Worm (Caenorhabditis elegans) whole organism, L4/young adult: ENCODE results near the gene M106.7.
A peak's percentile ranks its signal among the peaks of the same experiment; 100 is the strongest.

ENCODE experiments used
- W03F9.2 ChIP-seq: fragments of 150-350 bp; optimal IDR thresholded peaks from 2 replicates; lab custom pipeline; 2014; ENCODE audit warnings: missing biosample characterization, missing genetic modification characterization
- dao-5 ChIP-seq: sonication (generic microtip); optimal IDR thresholded peaks from 2 replicates; lab custom pipeline; 2016; ENCODE audit warnings: missing genotype, missing genetic modification characterization, moderate library complexity, missing compliant biosample characterization
- him-1 ChIP-seq: sonication (generic microtip); optimal IDR thresholded peaks from 2 replicates; lab custom pipeline; 2016; ENCODE audit warnings: missing genotype, missing genetic modification reagents, missing genetic modification characterization, missing compliant biosample characterization

M106.7 gene

ce11 chrII:10870698-10871097 is 13.7 kb upstream of the M106.7 start:
- TF ChIP-seq him-1 (tag; lab: Kevin White, UChicago): no peak
- TF ChIP-seq W03F9.2 (tag; lab: Kevin White, UChicago): no peak
- TF ChIP-seq dao-5 (tag; lab: Kevin White, UChicago): no peak

- peak; percentile 95 for TF ChIP-seq W03F9.2 (tag; lab: Kevin White, UChicago)
- no peak for TF ChIP-seq dao-5 (tag; lab: Kevin White, UChicago)
- TF ChIP-seq him-1 (tag; lab: Kevin White, UChicago): peak; percentile 95
Observed at ce11 chrII:10868670-10869246, 11.8 kb upstream of the M106.7 start, which contains the start of the genes gmps-1 and cap-2. gmps-1 (minus strand) TSS chrII:10868720. cap-2 (plus strand) TSS chrII:10869196.

- TF ChIP-seq W03F9.2 (tag; lab: Kevin White, UChicago) (no peak), him-1 (tag; lab: Kevin White, UChicago) (no peak), dao-5 (tag; lab: Kevin White, UChicago) (no peak)
Observed at ce11 chrII:10867219-10867618, 10.2 kb upstream of the M106.7 start.

ce11 chrII:10862749-10863656 is 6.0 kb upstream of the M106.7 start:
- TF ChIP-seq W03F9.2 (tag; lab: Kevin White, UChicago) (no peak), him-1 (tag; lab: Kevin White, UChicago) (no peak), dao-5 (tag; lab: Kevin White, UChicago) (no peak)

- TF ChIP-seq him-1 (tag; lab: Kevin White, UChicago) (no peak), dao-5 (tag; lab: Kevin White, UChicago) (no peak), W03F9.2 (tag; lab: Kevin White, UChicago) (no peak)
Observed at ce11 chrII:10861723-10862486, 4.9 kb upstream of the M106.7 start.

- no peak for TF ChIP-seq W03F9.2 (tag; lab: Kevin White, UChicago)
- TF ChIP-seq dao-5 (tag; lab: Kevin White, UChicago): no peak
- TF ChIP-seq him-1 (tag; lab: Kevin White, UChicago): no peak
Observed at ce11 chrII:10861305-10861704, 4.3 kb upstream of the M106.7 start.

ce11 chrII:10860840-10861239 is 3.9 kb upstream of the M106.7 start, which contains the start of gene M106.3:
M106.3 (minus strand) TSS chrII:10860909.
- no peak for TF ChIP-seq him-1 (tag; lab: Kevin White, UChicago)

ce11 chrII:10859359-10859758 is 2.4 kb upstream of the M106.7 start:
- TF ChIP-seq W03F9.2 (tag; lab: Kevin White, UChicago) (no peak), dao-5 (tag; lab: Kevin White, UChicago) (no peak), him-1 (tag; lab: Kevin White, UChicago) (no peak)

ce11 chrII:10852880-10853279 is 4.1 kb downstream of the M106.7 start:
- TF ChIP-seq W03F9.2 (tag; lab: Kevin White, UChicago): no peak
- no peak for TF ChIP-seq him-1 (tag; lab: Kevin White, UChicago)
- no peak for TF ChIP-seq dao-5 (tag; lab: Kevin White, UChicago)

ce11 chrII:10851110-10851509 is 5.9 kb downstream of the M106.7 start:
- TF ChIP-seq him-1 (tag; lab: Kevin White, UChicago) (no peak), W03F9.2 (tag; lab: Kevin White, UChicago) (no peak), dao-5 (tag; lab: Kevin White, UChicago) (no peak)

- no peak for TF ChIP-seq dao-5 (tag; lab: Kevin White, UChicago)
- TF ChIP-seq W03F9.2 (tag; lab: Kevin White, UChicago): no peak
- TF ChIP-seq him-1 (tag; lab: Kevin White, UChicago): no peak
Observed at ce11 chrII:10849903-10850302, 7.1 kb downstream of the M106.7 start, which contains the start of gene M106.2. M106.2 (minus strand) TSS chrII:10850003.

- no peak for TF ChIP-seq him-1 (tag; lab: Kevin White, UChicago)
- no peak for TF ChIP-seq W03F9.2 (tag; lab: Kevin White, UChicago)
- no peak for TF ChIP-seq dao-5 (tag; lab: Kevin White, UChicago)
Observed at ce11 chrII:10847057-10847456, 9.9 kb downstream of the M106.7 start.

- TF ChIP-seq W03F9.2 (tag; lab: Kevin White, UChicago): no peak
- no peak for TF ChIP-seq dao-5 (tag; lab: Kevin White, UChicago)
- no peak for TF ChIP-seq him-1 (tag; lab: Kevin White, UChicago)
Observed at ce11 chrII:10843527-10843926, 13.4 kb downstream of the M106.7 start, which contains the start of gene M106.8. M106.8 (minus strand) TSS chrII:10843627.
